Fruit fly (Drosophila melanogaster): ENCODE results near the gene CG31465.
A peak's percentile ranks its signal among the peaks of the same experiment; 100 is the strongest.

CG31465 gene

DNA sequence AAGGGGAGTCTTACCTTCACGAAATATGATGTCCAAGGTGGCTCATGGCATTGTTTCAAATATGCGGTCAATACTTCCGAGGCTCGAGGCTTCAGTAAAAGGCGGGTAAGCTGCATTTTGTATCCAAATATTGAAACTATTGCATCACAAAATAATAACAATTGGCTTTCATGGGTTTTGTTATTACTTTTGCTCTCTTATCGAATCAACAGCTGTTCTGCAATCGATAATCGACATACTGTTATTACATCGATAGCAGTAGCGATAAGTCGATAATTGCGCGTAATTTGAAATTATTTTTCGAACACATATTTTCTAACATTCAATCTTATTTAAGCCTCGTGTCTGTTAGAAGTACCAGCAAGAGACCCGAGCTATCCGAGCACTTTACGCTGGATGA is 2.1 kb upstream of the CG31465 start, which contains the start of gene CG34148 (continued):
- TF ChIP-seq tna (GFP tag; IDR thresholded peaks at IDR 0.05; ENCODE audit: partially characterized antibody) (peak; percentile 90), CG6175 (GFP tag; IDR thresholded peaks at IDR 0.05) (no peak), E2f2 (GFP tag; IDR thresholded peaks at IDR 0.05) (peak; percentile 92), zen2 (GFP tag; IDR thresholded peaks at IDR 0.05; ENCODE audit: partially characterized antibody) (peak; percentile 91), Dll (GFP tag; IDR thresholded peaks at IDR 0.05; ENCODE audit: partially characterized antibody) (peak; percentile 82), CG1529 (GFP tag; optimal IDR thresholded peaks at IDR 0.05) (no peak), Doc3 (GFP tag; IDR thresholded peaks at IDR 0.05; ENCODE audit: partially characterized antibody) (peak; percentile 60; the same call in 2 of the 3 replicates), Ets97D (GFP tag; optimal IDR thresholded peaks at IDR 0.05) (no peak), zf30C (GFP tag; optimal IDR thresholded peaks at IDR 0.05) (no peak), CG9437 (GFP tag; optimal IDR thresholded peaks at IDR 0.05) (no peak), CG4360 (GFP tag; IDR thresholded peaks at IDR 0.05) (no peak), fd64A (GFP tag; optimal IDR thresholded peaks at IDR 0.05) (no peak), inv (GFP tag; IDR thresholded peaks at IDR 0.05; ENCODE audit: partially characterized antibody) (peak; percentile 36; the same call in 1 of the 2 replicates), CG2129 (GFP tag; IDR thresholded peaks at IDR 0.05; ENCODE audit: partially characterized antibody) (peak; percentile 51), btn (GFP tag; optimal IDR thresholded peaks at IDR 0.05) (no peak), crc (GFP tag; optimal IDR thresholded peaks at IDR 0.05) (no peak), oc (tag; optimal IDR thresholded peaks at IDR 0.05) (no peak), vnd (GFP tag; IDR thresholded peaks at IDR 0.05; ENCODE audit: partially characterized antibody) (peak; percentile 67; the same call in 2 of the 3 replicates), CG5180 (GFP tag; optimal IDR thresholded peaks at IDR 0.05) (no peak), slbo (GFP tag; IDR thresholded peaks at IDR 0.05) (no peak), Sry-δ (GFP tag; optimal IDR thresholded peaks at IDR 0.05) (peak; percentile 28), CG12391 (tag; optimal IDR thresholded peaks at IDR 0.05) (no peak), ken (GFP tag; IDR thresholded peaks at IDR 0.05) (no peak), CG14860 (GFP tag; IDR thresholded peaks at IDR 0.05; ENCODE audit: partially characterized antibody) (peak; percentile 72; the same call in 2 of the 3 replicates), CG15601 (tag; optimal IDR thresholded peaks at IDR 0.05) (no peak), otp (GFP tag; IDR thresholded peaks at IDR 0.05) (no peak), scrt (GFP tag; optimal IDR thresholded peaks at IDR 0.05) (no peak), YL-1 (GFP tag; optimal IDR thresholded peaks at IDR 0.05) (no peak), p53 (GFP tag; optimal IDR thresholded peaks at IDR 0.05) (no peak), unc-4 (GFP tag; IDR thresholded peaks at IDR 0.05; ENCODE audit: partially characterized antibody) (peak; percentile 73), CG10321 (GFP tag; IDR thresholded peaks at IDR 0.05) (no peak), CG6791 (GFP tag; IDR thresholded peaks at IDR 0.05; ENCODE audit: partially characterized antibody) (peak; percentile 83), ranshi (GFP tag; IDR thresholded peaks at IDR 0.05) (no peak), so (GFP tag; IDR thresholded peaks at IDR 0.05) (no peak), gfzf (GFP tag; optimal IDR thresholded peaks at IDR 0.05) (no peak), jigr1 (GFP tag; IDR thresholded peaks at IDR 0.05) (no peak), Nf-YA (GFP tag; IDR thresholded peaks at IDR 0.05) (no peak), Bteb2 (GFP tag; optimal IDR thresholded peaks at IDR 0.05) (no peak), stwl (tag; optimal IDR thresholded peaks at IDR 0.05) (peak; percentile 53), Scr (GFP tag; IDR thresholded peaks at IDR 0.05; ENCODE audit: partially characterized antibody) (peak; percentile 74), ttk (GFP tag; IDR thresholded peaks at IDR 0.05) (no peak), Bgb (GFP tag; IDR thresholded peaks at IDR 0.05; ENCODE audit: partially characterized antibody) (peak; percentile 71), CG10267 (tag; optimal IDR thresholded peaks at IDR 0.05) (peak; percentile 34), Pdp1 (GFP tag; optimal IDR thresholded peaks at IDR 0.05) (peak in 1 of 2 experiments; percentile 94), CG8765 (GFP tag; IDR thresholded peaks at IDR 0.05) (no peak), Ada2b (GFP tag; IDR thresholded peaks at IDR 0.05) (no peak), CG14014 (GFP tag; IDR thresholded peaks at IDR 0.05) (no peak), CG2116 (GFP tag; optimal IDR thresholded peaks at IDR 0.05) (peak; percentile 74), amos (GFP tag; IDR thresholded peaks at IDR 0.05; ENCODE audit: partially characterized antibody) (peak; percentile 65; the same call in 1 of the 2 replicates), CG7556 (GFP tag; optimal IDR thresholded peaks at IDR 0.05) (no peak)
